Fruit fly (Drosophila melanogaster): ENCODE measurements around the gene CG5347.

CG5347 gene

dm6 chrX:14825922-14826617, 49.5 kb downstream of the CG5347 start, which contains the start of gene rut (continued):
- TF ChIP-seq Med (GFP tag) (peak; percentile 89), Ravus (GFP tag; IDR thresholded peaks at IDR 0.05) (no peak), Fer1 (GFP tag; optimal IDR thresholded peaks at IDR 0.05) (peak; percentile 17), CG6272 (GFP tag; IDR thresholded peaks at IDR 0.05) (no peak; the same call in 1 of the 2 replicates), ftz-f1 (GFP tag; optimal IDR thresholded peaks at IDR 0.05) (peak; percentile 4), p53 (GFP tag; optimal IDR thresholded peaks at IDR 0.05) (no peak), wdn (GFP tag; IDR thresholded peaks at IDR 0.05) (no peak), CG14965 (GFP tag; optimal IDR thresholded peaks at IDR 0.05; ENCODE audit: borderline replicate concordance) (no peak), gcm (GFP tag; optimal IDR thresholded peaks at IDR 0.05) (no peak), wek (GFP tag; optimal IDR thresholded peaks at IDR 0.05) (no peak), CG9215 (GFP tag; IDR thresholded peaks at IDR 0.05) (no peak), Ada2b (GFP tag; IDR thresholded peaks at IDR 0.05) (no peak), CHES-1-like (GFP tag; optimal IDR thresholded peaks at IDR 0.05) (no peak), Scr (GFP tag; IDR thresholded peaks at IDR 0.05; ENCODE audit: partially characterized antibody) (peak; percentile 94), Atf-2 (GFP tag; optimal IDR thresholded peaks at IDR 0.05) (no peak), crol (GFP tag; IDR thresholded peaks at IDR 0.05) (no peak), Sry-β (GFP tag; optimal IDR thresholded peaks at IDR 0.05) (no peak), CG3726 (GFP tag; IDR thresholded peaks at IDR 0.05) (no peak), CG30020 (tag; optimal IDR thresholded peaks at IDR 0.05) (no peak), CkIIα-i1 (GFP tag; IDR thresholded peaks at IDR 0.05) (no peak), CG9876 (GFP tag; optimal IDR thresholded peaks at IDR 0.05) (no peak), Antp (GFP tag; optimal IDR thresholded peaks at IDR 0.05) (peak; percentile 34), chm (GFP tag; IDR thresholded peaks at IDR 0.05) (0 out of 2 replicates have a peak, but pooled peaks have one; percentile 63), CG1603 (tag; optimal IDR thresholded peaks at IDR 0.05) (peak; percentile 36), Bgb (GFP tag; IDR thresholded peaks at IDR 0.05; ENCODE audit: partially characterized antibody) (peak; percentile 98), zfh1 (GFP tag; IDR thresholded peaks at IDR 0.05) (0 out of 3 replicates have a peak, but pooled peaks have one; percentile 9), CG16779 (GFP tag; IDR thresholded peaks at IDR 0.05) (no peak; the same call in 1 of the 2 replicates), CG11560 (tag; IDR thresholded peaks at IDR 0.05) (no peak), HLH3B (GFP tag; IDR thresholded peaks at IDR 0.05) (no peak; the same call in 1 of the 2 replicates), ttk (GFP tag; IDR thresholded peaks at IDR 0.05) (no peak), lola (GFP tag; optimal IDR thresholded peaks at IDR 0.05) (no peak), gfzf (GFP tag; optimal IDR thresholded peaks at IDR 0.05) (peak; percentile 45), wor (GFP tag; IDR thresholded peaks at IDR 0.05) (no peak), bab2 (GFP tag; optimal IDR thresholded peaks at IDR 0.05) (peak; percentile 15), vfl (GFP tag; optimal IDR thresholded peaks at IDR 0.05) (no peak), CG11456 (GFP tag; IDR thresholded peaks at IDR 0.05) (no peak; the same call in 2 of the 3 replicates), CG30403 (GFP tag; optimal IDR thresholded peaks at IDR 0.05) (no peak), eve (GFP tag; optimal IDR thresholded peaks at IDR 0.05) (no peak), CG12236 (GFP tag; optimal IDR thresholded peaks at IDR 0.05) (no peak), Sin3A (optimal IDR thresholded peaks at IDR 0.05) (no peak), stc (GFP tag; IDR thresholded peaks at IDR 0.05) (0 out of 2 replicates have a peak, but pooled peaks have one; percentile 26), Oaz (GFP tag; IDR thresholded peaks at IDR 0.05) (no peak), CG15269 (tag; optimal IDR thresholded peaks at IDR 0.05) (no peak), Hmr (GFP tag; optimal IDR thresholded peaks at IDR 0.05) (peak; percentile 30), CG33213 (GFP tag; optimal IDR thresholded peaks at IDR 0.05) (no peak), usp (GFP tag; optimal IDR thresholded peaks at IDR 0.05) (no peak), CG16815 (GFP tag; optimal IDR thresholded peaks at IDR 0.05) (no peak), salm (tag; optimal IDR thresholded peaks at IDR 0.05) (no peak), ash1 (GFP tag; optimal IDR thresholded peaks at IDR 0.05) (no peak), CG15479 (GFP tag; optimal IDR thresholded peaks at IDR 0.05) (no peak), Optix (GFP tag; IDR thresholded peaks at IDR 0.05) (0 out of 3 replicates have a peak, but pooled peaks have one; percentile 10)
